Worm (Caenorhabditis elegans): ENCODE results near the gene rfk-1.

rfk-1 gene

ce11 chrIV:10430507-10430906, 21.2 kb upstream of the rfk-1 start:
- TF ChIP-seq nhr-11 (tag; optimal IDR thresholded peaks at IDR 0.05) = no peak
- TF ChIP-seq pros-1 (tag; optimal IDR thresholded peaks at IDR 0.05) = no peak
- no peak for TF ChIP-seq hlh-6 (tag; optimal IDR thresholded peaks at IDR 0.05)
- TF ChIP-seq rnt-1 (tag; optimal IDR thresholded peaks at IDR 0.05) = no peak
- no peak for TF ChIP-seq sox-2 (GFP tag; IDR thresholded peaks at IDR 0.05)
- TF ChIP-seq ceh-6 (GFP tag; optimal IDR thresholded peaks at IDR 0.05) = no peak
- no peak for TF ChIP-seq pax-1 (tag; optimal IDR thresholded peaks at IDR 0.05)
- TF ChIP-seq fkh-10 (GFP tag; optimal IDR thresholded peaks at IDR 0.05) = no peak
- TF ChIP-seq ref-2 (tag; optimal IDR thresholded peaks at IDR 0.05) = no peak
- TF ChIP-seq hlh-15 (tag; optimal IDR thresholded peaks at IDR 0.05) = no peak
- TF ChIP-seq ama-1 (optimal IDR thresholded peaks at IDR 0.05) = no peak
- TF ChIP-seq eyg-1 (tag; optimal IDR thresholded peaks at IDR 0.05) = no peak
- TF ChIP-seq elt-2 (tag; optimal IDR thresholded peaks at IDR 0.05) = no peak
- TF ChIP-seq Y22D7AL.16 (tag; optimal IDR thresholded peaks at IDR 0.05) = no peak
- TF ChIP-seq K09A11.1 (tag; optimal IDR thresholded peaks at IDR 0.05; ENCODE audit: insufficient read depth) = no peak
- no peak for TF ChIP-seq tbx-2 (tag; optimal IDR thresholded peaks at IDR 0.05)
- no peak for TF ChIP-seq T23F11.4 (GFP tag; optimal IDR thresholded peaks at IDR 0.05)
- TF ChIP-seq hlh-13 (GFP tag; optimal IDR thresholded peaks at IDR 0.05) = no peak
- TF ChIP-seq ets-4 (tag; optimal IDR thresholded peaks at IDR 0.05) = no peak
- no peak for TF ChIP-seq odd-2 (tag; optimal IDR thresholded peaks at IDR 0.05)

ce11 chrIV:10429129-10429528, 19.9 kb upstream of the rfk-1 start, which contains the start of gene F13B12.2:
F13B12.2 (minus strand) TSS chrIV:10429130.
- TF ChIP-seq fax-1 (tag; optimal IDR thresholded peaks at IDR 0.05) (no peak), pros-1 (tag; optimal IDR thresholded peaks at IDR 0.05) (no peak), Y22D7AL.16 (tag; optimal IDR thresholded peaks at IDR 0.05) (no peak), mec-3 (tag; optimal IDR thresholded peaks at IDR 0.05; ENCODE audit: borderline replicate concordance) (no peak), ceh-2 (tag; optimal IDR thresholded peaks at IDR 0.05) (no peak), ceh-22 (tag; optimal IDR thresholded peaks at IDR 0.05) (no peak), madf-2 (tag; optimal IDR thresholded peaks at IDR 0.05) (no peak), nfya-1 (tag; optimal IDR thresholded peaks at IDR 0.05) (no peak), tbx-2 (tag; optimal IDR thresholded peaks at IDR 0.05) (no peak), zip-5 (tag; optimal IDR thresholded peaks at IDR 0.05) (no peak)

ce11 chrIV:10425129-10425528, 15.9 kb upstream of the rfk-1 start:
- TF ChIP-seq ceh-14 (tag; optimal IDR thresholded peaks at IDR 0.05) (no peak), fkh-6 (tag; optimal IDR thresholded peaks at IDR 0.05) (no peak), pros-1 (tag; optimal IDR thresholded peaks at IDR 0.05) (no peak), lin-11 (tag; optimal IDR thresholded peaks at IDR 0.05) (no peak), ceh-45 (GFP tag; IDR thresholded peaks at IDR 0.05) (no peak), ztf-16 (tag; optimal IDR thresholded peaks at IDR 0.05) (no peak), fkh-10 (GFP tag; optimal IDR thresholded peaks at IDR 0.05) (no peak), Y22D7AL.16 (tag; optimal IDR thresholded peaks at IDR 0.05) (no peak), elt-2 (tag; optimal IDR thresholded peaks at IDR 0.05) (peak; percentile 55), unc-55 (GFP tag; optimal IDR thresholded peaks at IDR 0.05) (no peak), pax-1 (tag; optimal IDR thresholded peaks at IDR 0.05) (no peak), nfya-1 (tag; optimal IDR thresholded peaks at IDR 0.05) (peak; percentile 51), sox-2 (GFP tag; IDR thresholded peaks at IDR 0.05) (no peak)

- TF ChIP-seq pha-2 (tag; optimal IDR thresholded peaks at IDR 0.05) (no peak), pros-1 (tag; optimal IDR thresholded peaks at IDR 0.05) (no peak), ceh-31 (tag; optimal IDR thresholded peaks at IDR 0.05) (no peak), F13H6.1 (tag; optimal IDR thresholded peaks at IDR 0.05) (no peak), fkh-6 (tag; optimal IDR thresholded peaks at IDR 0.05) (no peak), C38D4.7 (GFP tag; optimal IDR thresholded peaks at IDR 0.05) (no peak), fkh-10 (GFP tag; optimal IDR thresholded peaks at IDR 0.05) (no peak), ceh-18 (tag; optimal IDR thresholded peaks at IDR 0.05) (no peak), unc-55 (GFP tag; optimal IDR thresholded peaks at IDR 0.05) (no peak), zip-5 (tag; optimal IDR thresholded peaks at IDR 0.05) (no peak), ceh-19 (GFP tag; optimal IDR thresholded peaks at IDR 0.05) (no peak), nfya-1 (tag; optimal IDR thresholded peaks at IDR 0.05) (no peak), elt-2 (tag; optimal IDR thresholded peaks at IDR 0.05) (no peak), nhr-11 (tag; optimal IDR thresholded peaks at IDR 0.05) (no peak), ceh-34 (tag; optimal IDR thresholded peaks at IDR 0.05) (no peak), ceh-48 (tag; optimal IDR thresholded peaks at IDR 0.05) (no peak), pat-9 (tag; optimal IDR thresholded peaks at IDR 0.05) (no peak)
Measured at ce11 chrIV:10424535-10424934, 15.3 kb upstream of the rfk-1 start, which contains the start of gene F13B12.1. F13B12.1 (minus strand) TSS chrIV:10424635.
